Worm (Caenorhabditis elegans): ENCODE measurements around the gene F21A3.4.

Gene F21A3.4

ce11 chrV:15515365-15515764 is 21.1 kb upstream of the F21A3.4 start (continued):
- TF ChIP-seq ztf-3 (GFP tag; optimal IDR thresholded peaks at IDR 0.05), result no peak
- TF ChIP-seq snpc-1.3 (tag; optimal IDR thresholded peaks at IDR 0.05; ENCODE audit: insufficient read depth), result no peak
- no peak for TF ChIP-seq mxl-1 (tag; optimal IDR thresholded peaks at IDR 0.05)
- no peak for TF ChIP-seq chd-7 (tag; optimal IDR thresholded peaks at IDR 0.05)
- peak; percentile 13 for TF ChIP-seq ztf-26 (tag; optimal IDR thresholded peaks at IDR 0.05)
- peak; percentile 65 for TF ChIP-seq him-1 (tag; optimal IDR thresholded peaks at IDR 0.05)
- TF ChIP-seq hlh-26 (GFP tag; conservative IDR thresholded peaks at IDR 0.05), result no peak
- TF ChIP-seq ztf-25 (GFP tag; IDR thresholded peaks at IDR 0.05), result no peak
- TF ChIP-seq xnd-1 (tag; optimal IDR thresholded peaks at IDR 0.05), result no peak
- TF ChIP-seq bed-2 (GFP tag; IDR thresholded peaks at IDR 0.05), result no peak
- no peak for TF ChIP-seq C06A6.2 (GFP tag; conservative IDR thresholded peaks at IDR 0.05)
- TF ChIP-seq ztf-18 (tag; optimal IDR thresholded peaks at IDR 0.05), result peak; percentile 5
- peak; percentile 75; the same call in 1 of the 2 replicates for TF ChIP-seq lin-26 (GFP tag; IDR thresholded peaks at IDR 0.05)
- peak; percentile 77 for TF ChIP-seq B0261.1 (tag; optimal IDR thresholded peaks at IDR 0.05)
- no peak for TF ChIP-seq ztf-28 (GFP tag; IDR thresholded peaks at IDR 0.05)
- TF ChIP-seq nhr-90 (tag; optimal IDR thresholded peaks at IDR 0.05), result peak; percentile 51
- no peak for TF ChIP-seq egl-44 (GFP tag; IDR thresholded peaks at IDR 0.05)
- no peak for TF ChIP-seq F10E7.11 (tag; optimal IDR thresholded peaks at IDR 0.05)
- TF ChIP-seq sptf-2 (GFP tag; optimal IDR thresholded peaks at IDR 0.05), result no peak
- TF ChIP-seq rpc-1 (optimal IDR thresholded peaks at IDR 0.05), result peak; percentile 47
- TF ChIP-seq rpc-1 (tag; optimal IDR thresholded peaks at IDR 0.05), result peak; percentile 73
- peak; percentile 50; the same call in 1 of the 2 replicates for TF ChIP-seq zfh-2 (GFP tag; conservative IDR thresholded peaks at IDR 0.05)
- peak; percentile 22 for TF ChIP-seq F49E8.2 (tag; optimal IDR thresholded peaks at IDR 0.05; ENCODE audit: insufficient read depth)
- peak; percentile 33 for TF ChIP-seq F23B12.7 (tag; optimal IDR thresholded peaks at IDR 0.05; ENCODE audit: insufficient read depth)
- TF ChIP-seq ceh-27 (GFP tag; optimal IDR thresholded peaks at IDR 0.05), result peak; percentile 39
- TF ChIP-seq madf-6 (GFP tag; IDR thresholded peaks at IDR 0.05), result peak; percentile 23; the same call in 1 of the 2 replicates
- no peak; the same call in 1 of the 2 replicates for TF ChIP-seq attf-3 (GFP tag; conservative IDR thresholded peaks at IDR 0.05)

ce11 chrV:15516476-15516875 is 19.9 kb upstream of the F21A3.4 start:
- TF ChIP-seq him-1 (tag; optimal IDR thresholded peaks at IDR 0.05), result no peak
- peak; percentile 11 for TF ChIP-seq B0261.1 (tag; optimal IDR thresholded peaks at IDR 0.05)
- no peak for TF ChIP-seq rpc-1 (optimal IDR thresholded peaks at IDR 0.05)
- peak; percentile 53 for TF ChIP-seq rpc-1 (tag; optimal IDR thresholded peaks at IDR 0.05)
- no peak for TF ChIP-seq Y95B8A.8 (GFP tag; IDR thresholded peaks at IDR 0.05)
- TF ChIP-seq tbp1 (GFP tag; optimal IDR thresholded peaks at IDR 0.05), result peak; percentile 71
- TF ChIP-seq xnd-1 (tag; optimal IDR thresholded peaks at IDR 0.05), result no peak
- no peak for TF ChIP-seq Y56A3A.18 (GFP tag; IDR thresholded peaks at IDR 0.05)
- TF ChIP-seq atf-7 (tag; optimal IDR thresholded peaks at IDR 0.05), result no peak
- no peak for TF ChIP-seq aptf-3 (GFP tag; IDR thresholded peaks at IDR 0.05)

- TF ChIP-seq somi-1 (GFP tag; optimal IDR thresholded peaks at IDR 0.05), result no peak
- TF ChIP-seq let-607 (tag; optimal IDR thresholded peaks at IDR 0.05), result no peak
- TF ChIP-seq zfh-2 (GFP tag; conservative IDR thresholded peaks at IDR 0.05), result no peak
- TF ChIP-seq madf-8 (GFP tag; conservative IDR thresholded peaks at IDR 0.05), result no peak
- TF ChIP-seq ceh-58 (GFP tag; IDR thresholded peaks at IDR 0.05), result no peak
- TF ChIP-seq fkh-3 (tag; optimal IDR thresholded peaks at IDR 0.05), result no peak
- no peak for TF ChIP-seq bed-1 (GFP tag; IDR thresholded peaks at IDR 0.05)
- no peak for TF ChIP-seq ceh-79 (tag; optimal IDR thresholded peaks at IDR 0.05)
- no peak for TF ChIP-seq F10E7.11 (tag; optimal IDR thresholded peaks at IDR 0.05)
- TF ChIP-seq F49E8.2 (tag; optimal IDR thresholded peaks at IDR 0.05; ENCODE audit: insufficient read depth), result no peak
- TF ChIP-seq unc-130 (GFP tag; optimal IDR thresholded peaks at IDR 0.05), result no peak
- no peak for TF ChIP-seq dox-1 (GFP tag; IDR thresholded peaks at IDR 0.05)
- no peak for TF ChIP-seq nhr-27 (tag; optimal IDR thresholded peaks at IDR 0.05)
These were observed 19.0 kb upstream of the F21A3.4 start, which contains the start of gene F21A3.3 for ce11 chrV:15517413-15517812. F21A3.3 (plus strand) TSS chrV:15517713.
